Fruit fly (Drosophila melanogaster): Measurements from ENCODE around the gene CG17991.

DNA sequence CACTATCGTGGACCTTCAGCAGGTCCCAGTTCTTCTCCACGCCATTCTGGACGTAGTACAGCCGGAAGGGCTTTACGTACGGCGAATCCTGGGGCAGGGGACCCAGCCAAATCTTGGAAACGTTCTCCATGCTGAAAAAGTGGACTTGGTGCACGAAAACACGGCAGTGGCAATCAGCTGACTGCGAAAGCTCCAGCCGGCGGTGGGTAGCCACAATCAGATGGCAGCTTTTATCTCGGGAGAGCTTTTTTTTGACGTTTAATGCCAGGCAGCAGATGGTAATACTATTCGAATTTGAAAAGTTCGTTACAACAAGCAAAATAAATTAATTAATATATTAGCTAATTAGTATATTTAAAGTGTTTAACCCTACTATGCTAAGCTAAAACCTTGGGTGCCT is 12.7 kb upstream of the CG17991 start, which contains the start of gene CG42813:
- TF ChIP-seq Eip78C (GFP tag) (no peak), fkh (GFP tag; optimal IDR thresholded peaks at IDR 0.05) (no peak), CG7368 (GFP tag; optimal IDR thresholded peaks at IDR 0.05) (no peak), lz (GFP tag; optimal IDR thresholded peaks at IDR 0.05) (no peak), CG3032 (tag; optimal IDR thresholded peaks at IDR 0.05) (no peak), CG8119 (GFP tag; IDR thresholded peaks at IDR 0.05) (no peak; the same call in 2 of the 3 replicates), Blimp-1 (GFP tag; optimal IDR thresholded peaks at IDR 0.05) (no peak), Smox (GFP tag; optimal IDR thresholded peaks at IDR 0.05) (no peak), CG16779 (tag; optimal IDR thresholded peaks at IDR 0.05) (no peak), CG31627 (GFP tag; optimal IDR thresholded peaks at IDR 0.05) (no peak), Gug (GFP tag; IDR thresholded peaks at IDR 0.05) (no peak)
